Worm (Caenorhabditis elegans) whole organism, L2 larva: ENCODE results near the gene C02B4.3.

Experiments used
- ZK546.5 ChIP-seq: sonication (generic microtip); optimal IDR thresholded peaks from 2 replicates; lab custom pipeline; 2017; ENCODE audit warnings: missing biosample characterization, missing genetic modification characterization
- blmp-1 ChIP-seq: sonication (generic microtip); optimal IDR thresholded peaks from 2 replicates; lab custom pipeline; 2017; ENCODE audit warnings: missing genetic modification characterization, mild to moderate bottlenecking, missing compliant biosample characterization, antibody characterized with exemption, moderate library complexity; ENCODE audit not compliant: insufficient read depth
- dmd-4 ChIP-seq: sonication (generic microtip); optimal IDR thresholded peaks from 2 replicates; lab custom pipeline; 2017; ENCODE audit warnings: missing biosample characterization, missing genetic modification characterization
- lsy-2 ChIP-seq, 2 experiments: fragments of 150-350 bp in 1 of 2; sonication (generic microtip) in 1 of 2; optimal IDR thresholded peaks; 2 replicates each; lab custom pipeline; 2014 to 2017; ENCODE audit warnings: missing biosample characterization in 2 of 2, missing genetic modification characterization in 2 of 2
- nhr-10 ChIP-seq: sonication (generic microtip); optimal IDR thresholded peaks from 2 replicates; lab custom pipeline; 2017; ENCODE audit warnings: missing biosample characterization, missing genetic modification characterization
- nhr-12 ChIP-seq: fragments of 150-350 bp; optimal IDR thresholded peaks from 2 replicates; lab custom pipeline; 2014; ENCODE audit warnings: missing biosample characterization, missing genetic modification characterization
- nhr-129 ChIP-seq: fragments of 150-350 bp; optimal IDR thresholded peaks from 2 replicates; lab custom pipeline; 2014; ENCODE audit warnings: missing biosample characterization, missing genetic modification characterization
- nhr-23 ChIP-seq: fragments of 150-350 bp; optimal IDR thresholded peaks from 2 replicates; lab custom pipeline; 2014; ENCODE audit warnings: missing biosample characterization, missing genetic modification reagents, missing genetic modification characterization
- zag-1 ChIP-seq: fragments of 150-350 bp; optimal IDR thresholded peaks from 2 replicates; lab custom pipeline; 2014; ENCODE audit warnings: missing biosample characterization, missing genetic modification characterization

- TF ChIP-seq nhr-12 (tag; lab: Kevin White, UChicago): no peak
- no peak for TF ChIP-seq nhr-129
- TF ChIP-seq blmp-1: no peak
- no peak for TF ChIP-seq lsy-2 (tag; optimal IDR thresholded peaks at IDR 0.05; lab: Kevin White, UChicago)
- no peak for TF ChIP-seq nhr-23
- no peak for TF ChIP-seq zag-1
- no peak for TF ChIP-seq dmd-4
- no peak for TF ChIP-seq ZK546.5 (tag; lab: Kevin White, UChicago)
- TF ChIP-seq nhr-10 (tag; lab: Kevin White, UChicago): no peak
Measured at ce11 chrX:12693150-12693589, 33.5 kb upstream of the C02B4.3 start.
